Worm (Caenorhabditis elegans) whole organism, L3 larva: Measurements from ENCODE around the gene R05F9.7.

Experiments
- R02D3.7 ChIP-seq: fragments of 150-350 bp; optimal IDR thresholded peaks from 2 replicates; lab custom pipeline; 2014; ENCODE audit warnings: missing biosample characterization, missing genetic modification characterization
- ZK546.5 ChIP-seq: sonication (generic microtip); optimal IDR thresholded peaks from 2 replicates; lab custom pipeline; 2017; ENCODE audit warnings: missing biosample characterization, missing genetic modification characterization
- aly-2 ChIP-seq: fragments of 150-350 bp; optimal IDR thresholded peaks from 2 replicates; lab custom pipeline; 2014; ENCODE audit warnings: missing biosample characterization, missing genetic modification characterization
- ama-1 ChIP-seq: fragments of 150-350 bp; optimal IDR thresholded peaks from 2 replicates; lab custom pipeline; 2018
- ceh-16 ChIP-seq: sonication (generic microtip); optimal IDR thresholded peaks from 2 replicates; lab custom pipeline; 2017; ENCODE audit warnings: missing biosample characterization, missing genetic modification characterization
- ceh-28 ChIP-seq: fragments of 150-350 bp; optimal IDR thresholded peaks from 2 replicates; lab custom pipeline; 2014; ENCODE audit warnings: missing biosample characterization, missing genetic modification reagents, missing genetic modification characterization
- ceh-9 ChIP-seq: sonication (generic microtip); optimal IDR thresholded peaks from 2 replicates; lab custom pipeline; 2018; ENCODE audit warnings: missing biosample characterization, missing genetic modification characterization
- egl-27 ChIP-seq: sonication (generic microtip); optimal IDR thresholded peaks from 4 replicates; lab custom pipeline; 2017; ENCODE audit warnings: missing biosample characterization, missing genetic modification reagents, missing genetic modification characterization
- egl-5 ChIP-seq: fragments of 150-350 bp; optimal IDR thresholded peaks from 2 replicates; lab custom pipeline; 2017; ENCODE audit warnings: missing biosample characterization, missing genetic modification reagents, missing genetic modification characterization, inconsistent platforms
- elt-1 ChIP-seq: fragments of 150-350 bp; optimal IDR thresholded peaks from 2 replicates; lab custom pipeline; 2014; ENCODE audit warnings: missing biosample characterization, missing genetic modification characterization
- elt-2 ChIP-seq: sonication (generic microtip); optimal IDR thresholded peaks from 2 replicates; lab custom pipeline; 2016; ENCODE audit warnings: missing genetic modification reagents, mild to moderate bottlenecking, missing genetic modification characterization, missing compliant biosample characterization
- elt-3 ChIP-seq, 3 experiments: fragments of 150-350 bp in 1 of 3; sonication (generic microtip) in 2 of 3; optimal IDR thresholded peaks; 2 replicates in 2 of 3; 4 replicates in 1 of 3; lab custom pipeline; 2014 to 2017; ENCODE audit warnings: missing biosample characterization in 3 of 3, missing genetic modification characterization in 3 of 3
- eor-1 ChIP-seq, 2 experiments: fragments of 150-350 bp; optimal IDR thresholded peaks; 2 replicates each; lab custom pipeline; 2014 to 2018; ENCODE audit warnings: missing biosample characterization in 2 of 2, missing genetic modification characterization in 2 of 2
- fkh-10 ChIP-seq: sonication (generic microtip); optimal IDR thresholded peaks from 2 replicates; lab custom pipeline; 2017; ENCODE audit warnings: missing biosample characterization, missing genetic modification reagents, missing genetic modification characterization
- fkh-2 ChIP-seq: fragments of 150-350 bp; optimal IDR thresholded peaks from 2 replicates; lab custom pipeline; 2014; ENCODE audit warnings: missing biosample characterization, missing genetic modification reagents, missing genetic modification characterization
- fos-1 ChIP-seq: fragments of 150-350 bp; optimal IDR thresholded peaks from 2 replicates; lab custom pipeline; 2014; ENCODE audit warnings: missing biosample characterization, missing genetic modification characterization
- hmg-11 ChIP-seq: sonication (generic microtip); optimal IDR thresholded peaks from 2 replicates; lab custom pipeline; 2016; ENCODE audit warnings: missing genetic modification characterization, missing compliant biosample characterization
- jun-1 ChIP-seq: fragments of 150-350 bp; optimal IDR thresholded peaks from 2 replicates; lab custom pipeline; 2014; ENCODE audit warnings: missing biosample characterization, missing genetic modification reagents, missing genetic modification characterization
- lin-15B ChIP-seq: fragments of 150-350 bp; optimal IDR thresholded peaks from 2 replicates; lab custom pipeline; 2014; ENCODE audit warnings: missing biosample characterization, missing genetic modification characterization
- lin-39 ChIP-seq: fragments of 150-350 bp; optimal IDR thresholded peaks from 2 replicates; lab custom pipeline; 2018; ENCODE audit warnings: missing biosample characterization, missing genetic modification reagents, missing genetic modification characterization
- lsy-12 ChIP-seq: sonication (generic microtip); optimal IDR thresholded peaks from 2 replicates; lab custom pipeline; 2016; ENCODE audit warnings: mild to moderate bottlenecking, missing genetic modification characterization, missing compliant biosample characterization
- mdl-1 ChIP-seq: fragments of 150-350 bp; optimal IDR thresholded peaks from 2 replicates; lab custom pipeline; 2014; ENCODE audit warnings: missing biosample characterization, missing genetic modification characterization
- nfya-1 ChIP-seq: sonication (generic microtip); optimal IDR thresholded peaks from 2 replicates; lab custom pipeline; 2017; ENCODE audit warnings: missing genetic modification characterization, mild to moderate bottlenecking, missing compliant biosample characterization, antibody characterized with exemption, moderate library complexity; ENCODE audit not compliant: insufficient read depth
- nhr-11 ChIP-seq: fragments of 150-350 bp; optimal IDR thresholded peaks from 2 replicates; lab custom pipeline; 2014; ENCODE audit warnings: missing biosample characterization, missing genetic modification characterization
- nhr-12 ChIP-seq: fragments of 150-350 bp; optimal IDR thresholded peaks from 2 replicates; lab custom pipeline; 2014; ENCODE audit warnings: missing biosample characterization, missing genetic modification characterization
- nhr-23 ChIP-seq: fragments of 150-350 bp; optimal IDR thresholded peaks from 2 replicates; lab custom pipeline; 2014; ENCODE audit warnings: missing biosample characterization, missing genetic modification reagents, missing genetic modification characterization
- nhr-237 ChIP-seq: fragments of 150-350 bp; optimal IDR thresholded peaks from 2 replicates; lab custom pipeline; 2014; ENCODE audit warnings: missing biosample characterization, missing genetic modification characterization
- nhr-25 ChIP-seq: sonication (generic microtip); optimal IDR thresholded peaks from 2 replicates; lab custom pipeline; 2017; ENCODE audit warnings: missing biosample characterization, missing genetic modification characterization
- nhr-28 ChIP-seq: fragments of 150-350 bp; optimal IDR thresholded peaks from 2 replicates; lab custom pipeline; 2014; ENCODE audit warnings: missing biosample characterization, missing genetic modification characterization
- nhr-43 ChIP-seq: sonication (generic microtip); optimal IDR thresholded peaks from 2 replicates; lab custom pipeline; 2016; ENCODE audit warnings: mild to moderate bottlenecking, missing genetic modification characterization, missing compliant biosample characterization; ENCODE audit not compliant: poor library complexity, severe bottlenecking
- nhr-67 ChIP-seq: fragments of 150-350 bp; optimal IDR thresholded peaks from 2 replicates; lab custom pipeline; 2014; ENCODE audit warnings: missing biosample characterization, missing genetic modification characterization
- nhr-76 ChIP-seq: fragments of 150-350 bp; sonication (generic microtip); optimal IDR thresholded peaks from 5 replicates; lab custom pipeline; 2014; ENCODE audit warnings: missing biosample characterization, missing genetic modification characterization
- nhr-77 ChIP-seq: fragments of 150-350 bp; optimal IDR thresholded peaks from 2 replicates; lab custom pipeline; 2014; ENCODE audit warnings: missing biosample characterization, missing genetic modification characterization
- pha-4 ChIP-seq: fragments of 150-350 bp; optimal IDR thresholded peaks from 2 replicates; lab custom pipeline; 2014; ENCODE audit warnings: missing biosample characterization, missing genetic modification reagents, missing genetic modification characterization
- pqm-1 ChIP-seq: fragments of 150-350 bp; optimal IDR thresholded peaks from 2 replicates; lab custom pipeline; 2017; ENCODE audit warnings: missing biosample characterization, missing genetic modification characterization, inconsistent platforms
- sea-2 ChIP-seq: fragments of 150-350 bp; sonication (generic microtip); optimal IDR thresholded peaks from 4 replicates; lab custom pipeline; 2014; ENCODE audit warnings: missing biosample characterization, missing genetic modification reagents, missing genetic modification characterization
- snpc-4 ChIP-seq: fragments of 150-350 bp; optimal IDR thresholded peaks from 2 replicates; lab custom pipeline; 2014; ENCODE audit warnings: missing biosample characterization, missing genetic modification characterization
- tbx-2 ChIP-seq: sonication (generic microtip); optimal IDR thresholded peaks from 2 replicates; lab custom pipeline; 2016; ENCODE audit warnings: mild to moderate bottlenecking, missing genetic modification characterization, missing compliant biosample characterization
- unc-39 ChIP-seq: sonication (generic microtip); optimal IDR thresholded peaks from 4 replicates; lab custom pipeline; 2017; ENCODE audit warnings: missing biosample characterization, missing genetic modification characterization
- unc-62 ChIP-seq: fragments of 150-350 bp; sonication (generic microtip); optimal IDR thresholded peaks from 4 replicates; lab custom pipeline; 2014; ENCODE audit warnings: missing biosample characterization, missing genetic modification reagents, missing genetic modification characterization
- ztf-11 ChIP-seq: fragments of 150-350 bp; optimal IDR thresholded peaks from 2 replicates; lab custom pipeline; 2014; ENCODE audit warnings: missing biosample characterization, missing genetic modification characterization

Gene R05F9.7

ce11 chrII:4904277-4904676 is 18.2 kb downstream of the R05F9.7 start (continued):
- TF ChIP-seq nhr-28 (tag; lab: Kevin White, UChicago) = no peak
- peak; percentile 47 for TF ChIP-seq nhr-23 (tag; lab: Kevin White, UChicago)
- TF ChIP-seq lin-15B (tag; lab: Kevin White, UChicago) = peak; percentile 87
- TF ChIP-seq fkh-2 (tag; lab: Kevin White, UChicago) = no peak
- no peak for TF ChIP-seq eor-1 (tag; optimal IDR thresholded peaks at IDR 0.05; lab: Kevin White, UChicago)
- no peak for TF ChIP-seq ztf-11
- TF ChIP-seq elt-3 (tag; optimal IDR thresholded peaks at IDR 0.05; lab: Kevin White, UChicago) = no peak

- TF ChIP-seq elt-2 (tag; lab: Kevin White, UChicago) (peak; percentile 75), R02D3.7 (tag; lab: Kevin White, UChicago) (no peak)
These were observed 18.7 kb downstream of the R05F9.7 start, which contains the start of gene btbd-10 for ce11 chrII:4904778-4905177. Gene btbd-10, plus strand, starts transcription at chrII:4905008.

- no peak for TF ChIP-seq egl-27 (tag; lab: Kevin White, UChicago)
- TF ChIP-seq unc-62 = no peak
- no peak for TF ChIP-seq ztf-11
- TF ChIP-seq eor-1 (tag; optimal IDR thresholded peaks at IDR 0.05; lab: Kevin White, UChicago) = no peak
- TF ChIP-seq nhr-43 (tag; lab: Kevin White, UChicago) = no peak
- no peak for TF ChIP-seq pqm-1 (tag; lab: Kevin White, UChicago)
- no peak for TF ChIP-seq hmg-11
- no peak for TF ChIP-seq jun-1 (tag; lab: Kevin White, UChicago)
- no peak for TF ChIP-seq elt-2 (tag; lab: Kevin White, UChicago)
These were observed 19.3 kb downstream of the R05F9.7 start for ce11 chrII:4905331-4905730.

DNA sequence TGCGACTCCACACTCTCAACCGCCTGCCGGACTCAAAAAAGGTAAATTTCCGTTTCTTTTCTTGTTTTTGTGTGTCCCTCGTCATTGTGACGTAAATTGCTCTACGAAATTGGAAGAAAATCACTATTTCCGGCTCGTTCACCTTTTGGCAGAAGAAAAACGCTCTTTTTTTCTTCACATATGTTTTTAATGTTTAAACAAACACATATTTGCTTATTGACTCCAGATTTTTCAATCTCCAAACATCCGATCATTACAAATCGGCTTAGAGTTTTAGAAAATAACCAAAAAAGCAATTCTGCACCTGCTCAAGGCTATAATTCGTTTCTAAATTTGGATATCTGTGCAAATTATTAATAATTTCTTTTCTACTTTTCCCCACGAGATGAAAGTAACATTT is 19.8 kb downstream of the R05F9.7 start:
- TF ChIP-seq ZK546.5 (tag; lab: Kevin White, UChicago) (no peak), ztf-11 (no peak), jun-1 (tag; lab: Kevin White, UChicago) (no peak), lin-15B (tag; lab: Kevin White, UChicago) (no peak), nhr-28 (tag; lab: Kevin White, UChicago) (no peak), eor-1 (tag; optimal IDR thresholded peaks at IDR 0.05; lab: Kevin White, UChicago) (no peak), nhr-43 (tag; lab: Kevin White, UChicago) (no peak), pqm-1 (tag; lab: Kevin White, UChicago) (no peak), unc-39 (tag; lab: Kevin White, UChicago) (no peak), ceh-16 (tag; lab: Kevin White, UChicago) (no peak), R02D3.7 (tag; lab: Kevin White, UChicago) (no peak), unc-62 (no peak), elt-1 (tag; lab: Kevin White, UChicago) (no peak), nhr-12 (tag; lab: Kevin White, UChicago) (no peak), nhr-11 (tag; lab: Kevin White, UChicago) (no peak), ceh-28 (tag; lab: Kevin White, UChicago) (no peak), nhr-25 (tag; lab: Kevin White, UChicago) (no peak), egl-27 (tag; lab: Kevin White, UChicago) (no peak), fos-1 (no peak)

DNA sequence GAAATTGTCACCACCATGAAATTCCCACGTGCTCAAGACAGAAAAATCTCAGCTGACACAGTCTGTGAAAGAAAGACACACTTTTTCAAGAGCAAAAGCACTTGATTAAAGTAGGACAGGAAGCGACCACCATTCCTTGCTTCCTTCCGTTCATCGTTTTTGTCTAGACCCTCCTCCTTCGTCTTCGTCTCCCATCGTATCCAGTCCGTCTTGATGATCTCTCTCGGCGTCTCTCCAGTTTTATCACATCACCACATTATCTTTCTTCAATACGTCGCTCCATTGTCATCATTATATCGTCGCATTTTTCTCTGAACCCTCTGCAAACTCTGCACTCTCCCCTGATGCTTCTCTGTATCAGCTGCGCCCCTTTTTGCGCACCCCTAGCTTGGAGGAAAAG is 22.1 kb downstream of the R05F9.7 start:
- TF ChIP-seq elt-3 (tag; optimal IDR thresholded peaks at IDR 0.05; lab: Kevin White, UChicago) (no peak), R02D3.7 (tag; lab: Kevin White, UChicago) (no peak), tbx-2 (peak; percentile 5), unc-39 (tag; lab: Kevin White, UChicago) (no peak), ceh-28 (tag; lab: Kevin White, UChicago) (no peak), pha-4 (tag; lab: Kevin White, UChicago) (no peak), lin-39 (tag; lab: Kevin White, UChicago) (peak; percentile 25), fos-1 (no peak), snpc-4 (no peak), ama-1 (no peak), ceh-9 (tag; lab: Kevin White, UChicago) (no peak), nhr-12 (tag; lab: Kevin White, UChicago) (no peak), elt-1 (tag; lab: Kevin White, UChicago) (no peak), lsy-12 (no peak), nhr-43 (tag; lab: Kevin White, UChicago) (no peak), unc-62 (no peak), egl-5 (peak; percentile 88), nhr-76 (tag; lab: Kevin White, UChicago) (no peak), fkh-2 (tag; lab: Kevin White, UChicago) (no peak), aly-2 (no peak), sea-2 (GFP tag; lab: Kevin White, UChicago) (no peak), lin-15B (tag; lab: Kevin White, UChicago) (no peak), mdl-1 (tag; lab: Kevin White, UChicago) (no peak), nhr-237 (tag; lab: Kevin White, UChicago) (no peak), nhr-77 (no peak), fkh-10 (no peak), nfya-1 (peak; percentile 48), nhr-23 (tag; lab: Kevin White, UChicago) (peak; percentile 26), nhr-67 (tag; lab: Kevin White, UChicago) (no peak), jun-1 (tag; lab: Kevin White, UChicago) (no peak), eor-1 (tag; optimal IDR thresholded peaks at IDR 0.05; lab: Kevin White, UChicago) (no peak), ceh-16 (tag; lab: Kevin White, UChicago) (no peak), nhr-28 (tag; lab: Kevin White, UChicago) (no peak)
